Worm (Caenorhabditis elegans) whole organism, mixed stage, embryonic: ENCODE data around the gene F26G1.9.

Source experiments
- M03D4.4 ChIP-seq: sonication (generic microtip); optimal IDR thresholded peaks from 2 replicates; lab custom pipeline; 2017; ENCODE audit warnings: mild to moderate bottlenecking, missing genetic modification characterization, missing compliant biosample characterization
- ceh-39 ChIP-seq: fragments of 150-350 bp; optimal IDR thresholded peaks from 2 replicates; lab custom pipeline; 2014; ENCODE audit warnings: missing biosample characterization, missing genetic modification characterization
- ceh-43 ChIP-seq: fragments of 200-800 bp; sonication (Bioruptor generic); optimal IDR thresholded peaks from 2 replicates; lab custom pipeline; 2018; ENCODE audit warnings: mild to moderate bottlenecking, missing genetic modification characterization, moderate library complexity, missing compliant biosample characterization
- cnd-1 ChIP-seq: fragments of 200-800 bp; sonication (Bioruptor generic); optimal IDR thresholded peaks from 2 replicates; lab custom pipeline; 2018; ENCODE audit warnings: mild to moderate bottlenecking, missing genetic modification characterization, missing compliant biosample characterization
- drap-1 ChIP-seq: fragments of 200-800 bp; sonication (Bioruptor generic); optimal IDR thresholded peaks from 3 replicates; lab custom pipeline; 2018; ENCODE audit warnings: mild to moderate bottlenecking, missing genetic modification characterization, missing compliant biosample characterization
- elt-1 ChIP-seq: sonication (generic microtip); optimal IDR thresholded peaks from 2 replicates; lab custom pipeline; 2017; ENCODE audit warnings: missing genetic modification characterization, mild to moderate bottlenecking, missing compliant biosample characterization, antibody characterized with exemption, moderate library complexity, borderline replicate concordance; ENCODE audit not compliant: insufficient read depth
- elt-3 ChIP-seq: fragments of 150-350 bp; optimal IDR thresholded peaks from 2 replicates; lab custom pipeline; 2014; ENCODE audit warnings: missing biosample characterization, missing genetic modification characterization
- ham-2 ChIP-seq: fragments of 200-800 bp; sonication (Bioruptor generic); optimal IDR thresholded peaks from 2 replicates; lab custom pipeline; 2018; ENCODE audit warnings: mild to moderate bottlenecking, missing genetic modification characterization, missing compliant biosample characterization
- hlh-1 ChIP-seq: fragments of 150-350 bp; optimal IDR thresholded peaks from 2 replicates; lab custom pipeline; 2014; ENCODE audit warnings: missing biosample characterization, missing genetic modification reagents, missing genetic modification characterization
- lin-13 ChIP-seq: fragments of 150-350 bp; optimal IDR thresholded peaks from 2 replicates; lab custom pipeline; 2014; ENCODE audit warnings: missing biosample characterization, missing genetic modification characterization
- lin-32 ChIP-seq: fragments of 200-800 bp; sonication (Bioruptor generic); optimal IDR thresholded peaks from 2 replicates; lab custom pipeline; 2018; ENCODE audit warnings: mild to moderate bottlenecking, missing genetic modification characterization, missing compliant biosample characterization
- lsy-2 ChIP-seq: fragments of 150-350 bp; optimal IDR thresholded peaks from 2 replicates; lab custom pipeline; 2014; ENCODE audit warnings: missing biosample characterization, missing genetic modification characterization
- mab-5 ChIP-seq: fragments of 150-350 bp; optimal IDR thresholded peaks from 2 replicates; lab custom pipeline; 2014; ENCODE audit warnings: missing biosample characterization, missing genetic modification characterization
- mep-1 ChIP-seq: fragments of 150-350 bp; optimal IDR thresholded peaks from 2 replicates; lab custom pipeline; 2017; ENCODE audit warnings: missing biosample characterization, missing genetic modification reagents, missing genetic modification characterization, inconsistent platforms
- nhr-12 ChIP-seq: fragments of 150-350 bp; optimal IDR thresholded peaks from 2 replicates; lab custom pipeline; 2014; ENCODE audit warnings: missing biosample characterization, missing genetic modification characterization
- nhr-2 ChIP-seq: fragments of 150-350 bp; optimal IDR thresholded peaks from 2 replicates; lab custom pipeline; 2014; ENCODE audit warnings: missing biosample characterization, missing genetic modification characterization
- nhr-76 ChIP-seq: sonication (generic microtip); optimal IDR thresholded peaks from 2 replicates; lab custom pipeline; 2017; ENCODE audit warnings: missing biosample characterization, missing genetic modification characterization
- pha-4 ChIP-seq: fragments of 150-350 bp; optimal IDR thresholded peaks from 2 replicates; lab custom pipeline; 2018; ENCODE audit warnings: missing biosample characterization, missing genetic modification reagents, missing genetic modification characterization
- snpc-4 ChIP-seq: fragments of 150-350 bp; optimal IDR thresholded peaks from 2 replicates; lab custom pipeline; 2014; ENCODE audit warnings: missing biosample characterization, missing genetic modification characterization
- tbx-8 ChIP-seq: fragments of 200-800 bp; sonication (Bioruptor generic); optimal IDR thresholded peaks from 2 replicates; lab custom pipeline; 2018; ENCODE audit warnings: mild to moderate bottlenecking, missing genetic modification characterization, moderate library complexity, missing compliant biosample characterization
- unc-120 ChIP-seq: sonication (generic microtip); optimal IDR thresholded peaks from 2 replicates; lab custom pipeline; 2017; ENCODE audit warnings: missing genetic modification characterization, missing compliant biosample characterization; ENCODE audit not compliant: poor library complexity, severe bottlenecking
- unc-39 ChIP-seq: fragments of 150-350 bp; optimal IDR thresholded peaks from 2 replicates; lab custom pipeline; 2014; ENCODE audit warnings: missing biosample characterization, missing genetic modification characterization
- unc-62 ChIP-seq: fragments of 150-350 bp; optimal IDR thresholded peaks from 2 replicates; lab custom pipeline; 2014; ENCODE audit warnings: missing biosample characterization, missing genetic modification reagents, missing genetic modification characterization
- ztf-11 ChIP-seq: fragments of 150-350 bp; optimal IDR thresholded peaks from 2 replicates; lab custom pipeline; 2014; ENCODE audit warnings: missing biosample characterization, missing genetic modification characterization

The F26G1.9 gene

ce11 chrII:4728687-4729086 lies 45.1 kb downstream of the F26G1.9 start:
- TF ChIP-seq mab-5 (tag; lab: Kevin White, UChicago) (no peak), pha-4 (tag; lab: Kevin White, UChicago) (no peak), elt-3 (tag; lab: Kevin White, UChicago) (no peak), snpc-4 (tag; lab: Kevin White, UChicago) (no peak), lin-13 (tag; lab: Kevin White, UChicago) (no peak), M03D4.4 (tag; lab: Kevin White, UChicago) (no peak), elt-1 (tag; lab: Kevin White, UChicago) (no peak), cnd-1 (tag; lab: Kevin White, UChicago) (no peak), nhr-76 (no peak), ceh-43 (GFP tag; lab: Kevin White, UChicago) (no peak), tbx-8 (no peak), nhr-12 (tag; lab: Kevin White, UChicago) (no peak), mep-1 (tag; lab: Kevin White, UChicago) (no peak), unc-62 (GFP tag; lab: Kevin White, UChicago) (no peak), lsy-2 (tag; lab: Kevin White, UChicago) (no peak), ceh-39 (tag; lab: Kevin White, UChicago) (no peak)
- TF ChIP-seq, all 35 proteins: peak for 0

- no peak for TF ChIP-seq elt-3 (tag; lab: Kevin White, UChicago)
- TF ChIP-seq ztf-11 (tag; lab: Kevin White, UChicago) = no peak
Observed at ce11 chrII:4727769-4728168, 46.0 kb downstream of the F26G1.9 start, which contains the start of gene ttr-41. ttr-41 (minus strand) TSS chrII:4727869.

ce11 chrII:4726750-4727384 lies 46.9 kb downstream of the F26G1.9 start:
- no peak for TF ChIP-seq lsy-2 (tag; lab: Kevin White, UChicago)
- no peak for TF ChIP-seq nhr-2 (tag; lab: Kevin White, UChicago)
- no peak for TF ChIP-seq ham-2 (GFP tag; lab: Kevin White, UChicago)
- TF ChIP-seq mep-1 (tag; lab: Kevin White, UChicago) = no peak
- TF ChIP-seq pha-4 (tag; lab: Kevin White, UChicago) = no peak
- TF ChIP-seq drap-1 (GFP tag; lab: Kevin White, UChicago) = no peak
- TF ChIP-seq elt-1 (tag; lab: Kevin White, UChicago) = no peak
- TF ChIP-seq, all 35 proteins: peak for 0

- TF ChIP-seq unc-120 (tag; lab: Kevin White, UChicago) = no peak
- peak; percentile 12 for TF ChIP-seq hlh-1 (tag; lab: Kevin White, UChicago)
- no peak for TF ChIP-seq nhr-2 (tag; lab: Kevin White, UChicago)
- TF ChIP-seq nhr-76 = no peak
- TF ChIP-seq lin-32 (GFP tag; lab: Kevin White, UChicago) = no peak
- TF ChIP-seq elt-1 (tag; lab: Kevin White, UChicago) = no peak
- TF ChIP-seq unc-39 (tag; lab: Kevin White, UChicago) = no peak
Observed at ce11 chrII:4726120-4726519, 47.7 kb downstream of the F26G1.9 start, which contains the start of gene F10G7.10. F10G7.10 (minus strand) TSS chrII:4726264.
